Fruit fly (Drosophila melanogaster) whole organism, embryonic: ENCODE results near the gene Coa8.

ENCODE experiments used
- Bteb2 ChIP-seq: fragments of 200-800 bp; sonication (Bioruptor generic); optimal IDR thresholded peaks from 2 replicates; lab custom pipeline; 2016; ENCODE audit warnings: missing biosample characterization, missing genetic modification characterization
- CG10209 ChIP-seq: fragments of 200-800 bp; sonication (Bioruptor generic); optimal IDR thresholded peaks from 3 replicates; lab custom pipeline; 2017; ENCODE audit warnings: missing biosample characterization, mild to moderate bottlenecking, missing genetic modification characterization, missing genetic modification reagents
- CG10267 ChIP-seq: fragments of 200-800 bp; sonication (Bioruptor generic); optimal IDR thresholded peaks from 2 replicates; lab custom pipeline; 2018; ENCODE audit warnings: missing biosample characterization, mild to moderate bottlenecking, missing genetic modification characterization, moderate library complexity
- CG10431 ChIP-seq: fragments of 200-800 bp; sonication (Bioruptor generic); optimal IDR thresholded peaks from 3 replicates; lab custom pipeline; 2018; ENCODE audit warnings: missing biosample characterization, mild to moderate bottlenecking, missing genetic modification characterization
- CG11093 ChIP-seq: fragments of 200-800 bp; sonication (Bioruptor generic); IDR thresholded peaks from 3 replicates; pipeline ENCODE4 v1.3.6; 2022; ENCODE audit warnings: missing biosample characterization, missing genetic modification characterization
- CG11456 ChIP-seq: fragments of 200-800 bp; sonication (Bioruptor generic); IDR thresholded peaks from 3 replicates; pipeline ENCODE4 v1.3.6; 2022; ENCODE audit warnings: missing biosample characterization, missing genetic modification characterization
- CG11696 ChIP-seq: fragments of 200-800 bp; sonication (Bioruptor generic); IDR thresholded peaks from 2 replicates; pipeline ENCODE4 v1.3.6; 2022; ENCODE audit warnings: missing biosample characterization, missing genetic modification characterization
- CG1233 ChIP-seq: fragments of 200-800 bp; sonication (Bioruptor generic); optimal IDR thresholded peaks from 4 replicates; lab custom pipeline; 2018; ENCODE audit warnings: missing biosample characterization, mild to moderate bottlenecking, missing genetic modification characterization
- CG14014 ChIP-seq: fragments of 200-800 bp; sonication (Bioruptor generic); IDR thresholded peaks from 2 replicates; pipeline ENCODE4 v1.3.6; 2022; ENCODE audit warnings: missing biosample characterization, missing genetic modification characterization
- CG15073 ChIP-seq: fragments of 200-800 bp; sonication (Bioruptor generic); optimal IDR thresholded peaks from 2 replicates; lab custom pipeline; 2016; ENCODE audit warnings: missing biosample characterization, missing genetic modification characterization
- CG17361 ChIP-seq: fragments of 200-800 bp; sonication (Bioruptor generic); IDR thresholded peaks from 3 replicates; pipeline ENCODE4 v1.3.6; 2022; ENCODE audit warnings: missing biosample characterization, missing genetic modification characterization
- CG2120 ChIP-seq: fragments of 200-800 bp; sonication (Bioruptor generic); optimal IDR thresholded peaks from 3 replicates; lab custom pipeline; 2016; ENCODE audit warnings: missing biosample characterization, missing genetic modification characterization
- CG3281 ChIP-seq: fragments of 200-800 bp; sonication (Bioruptor generic); optimal IDR thresholded peaks from 3 replicates; lab custom pipeline; 2017; ENCODE audit warnings: missing biosample characterization, mild to moderate bottlenecking, missing genetic modification characterization
- CG4328 ChIP-seq: fragments of 200-800 bp; sonication (Bioruptor generic); optimal IDR thresholded peaks from 3 replicates; lab custom pipeline; 2017; ENCODE audit warnings: missing biosample characterization, missing genetic modification reagents, missing genetic modification characterization
- CG6654 ChIP-seq: fragments of 200-800 bp; sonication (Bioruptor generic); optimal IDR thresholded peaks from 2 replicates; lab custom pipeline; 2017; ENCODE audit warnings: missing biosample characterization, mild to moderate bottlenecking, missing genetic modification characterization
- CG6854 ChIP-seq: fragments of 200-800 bp; sonication (Bioruptor generic); optimal IDR thresholded peaks from 3 replicates; lab custom pipeline; 2017; ENCODE audit warnings: missing biosample characterization, mild to moderate bottlenecking, missing genetic modification characterization
- CG7357 ChIP-seq: fragments of 200-800 bp; sonication (Bioruptor generic); IDR thresholded peaks from 3 replicates; pipeline ENCODE4 v1.3.6; 2022; ENCODE audit warnings: missing biosample characterization, missing genetic modification characterization
- CG7372 ChIP-seq: fragments of 200-800 bp; sonication (Bioruptor generic); IDR thresholded peaks from 2 replicates; pipeline ENCODE4 v1.3.6; 2022; ENCODE audit warnings: missing biosample characterization, missing genetic modification characterization
- CG8765 ChIP-seq: fragments of 200-800 bp; sonication (Bioruptor generic); IDR thresholded peaks from 2 replicates; pipeline ENCODE4 v1.3.6; 2022; ENCODE audit warnings: missing biosample characterization, missing genetic modification characterization
- CTCF ChIP-seq: fragments of 200-800 bp; sonication (Bioruptor generic); optimal IDR thresholded peaks from 2 replicates; lab custom pipeline; 2017; ENCODE audit warnings: missing biosample characterization, mild to moderate bottlenecking, missing genetic modification characterization, moderate library complexity
- Camta ChIP-seq: fragments of 200-800 bp; sonication (Bioruptor generic); optimal IDR thresholded peaks from 2 replicates; lab custom pipeline; 2016; ENCODE audit warnings: missing biosample characterization, missing genetic modification characterization
- Dbx ChIP-seq: fragments of 200-800 bp; sonication (Bioruptor generic); IDR thresholded peaks from 3 replicates; pipeline ENCODE4 v1.3.6; 2022; ENCODE audit warnings: missing biosample characterization, missing genetic modification characterization
- Dip3 ChIP-seq: fragments of 200-800 bp; sonication (Bioruptor generic); optimal IDR thresholded peaks from 3 replicates; lab custom pipeline; 2016; ENCODE audit warnings: missing biosample characterization, missing genetic modification characterization
- Elba2 ChIP-seq: fragments of 200-800 bp; sonication (Bioruptor generic); optimal IDR thresholded peaks from 3 replicates; lab custom pipeline; 2016; ENCODE audit warnings: missing biosample characterization, missing genetic modification characterization
- Ets97D ChIP-seq: fragments of 200-800 bp; sonication (Bioruptor generic); optimal IDR thresholded peaks from 3 replicates; lab custom pipeline; 2016; ENCODE audit warnings: missing biosample characterization, missing genetic modification characterization
- Gug ChIP-seq: fragments of 200-800 bp; sonication (Bioruptor generic); IDR thresholded peaks from 4 replicates; pipeline ENCODE4 v1.3.6; 2022; ENCODE audit warnings: missing biosample characterization, missing genetic modification characterization
- H15 ChIP-seq: fragments of 200-800 bp; sonication (Bioruptor generic); IDR thresholded peaks from 3 replicates; pipeline ENCODE4 v1.3.6; 2022; ENCODE audit warnings: missing biosample characterization, missing genetic modification characterization
- Nf-YA ChIP-seq: fragments of 200-800 bp; sonication (Bioruptor generic); IDR thresholded peaks from 2 replicates; pipeline ENCODE4 v1.3.6; 2022; ENCODE audit warnings: missing biosample characterization, missing genetic modification characterization
- Nf-YC ChIP-seq: fragments of 200-800 bp; optimal IDR thresholded peaks from 3 replicates; lab custom pipeline; 2019; ENCODE audit warnings: missing biosample characterization, mild to moderate bottlenecking, missing genetic modification characterization, moderate library complexity
- Oaz ChIP-seq: fragments of 200-800 bp; sonication (Bioruptor generic); IDR thresholded peaks from 2 replicates; pipeline ENCODE4 v1.3.6; 2022; ENCODE audit warnings: missing biosample characterization, missing genetic modification characterization
- Rx ChIP-seq: fragments of 200-800 bp; sonication (Bioruptor generic); IDR thresholded peaks from 2 replicates; pipeline ENCODE4 v1.3.6; 2022; ENCODE audit warnings: missing biosample characterization, missing genetic modification characterization
- YL-1 ChIP-seq: fragments of 200-800 bp; sonication (Bioruptor generic); optimal IDR thresholded peaks from 3 replicates; lab custom pipeline; 2017; ENCODE audit warnings: missing biosample characterization, mild to moderate bottlenecking, missing genetic modification characterization
- bbx ChIP-seq: fragments of 200-800 bp; sonication (Bioruptor generic); IDR thresholded peaks from 2 replicates; pipeline ENCODE4 v1.3.6; 2022; ENCODE audit warnings: missing biosample characterization, missing genetic modification characterization; ENCODE audit not compliant: partially characterized antibody
- bsh ChIP-seq, 2 experiments: fragments of 200-800 bp; sonication (Bioruptor generic); optimal IDR thresholded peaks; 2 replicates each; lab custom pipeline; 2017 to 2018; ENCODE audit warnings: mild to moderate bottlenecking in 2 of 2, missing biosample characterization in 2 of 2, missing genetic modification characterization in 2 of 2, moderate library complexity in 1 of 2
- corto ChIP-seq: fragments of 200-800 bp; sonication (Bioruptor generic); optimal IDR thresholded peaks from 2 replicates; lab custom pipeline; 2016; ENCODE audit warnings: missing biosample characterization, mild to moderate bottlenecking, missing genetic modification characterization, moderate library complexity
- crol ChIP-seq: fragments of 200-800 bp; sonication (Bioruptor generic); IDR thresholded peaks from 2 replicates; pipeline ENCODE4 v1.3.6; 2022; ENCODE audit warnings: missing biosample characterization, missing genetic modification characterization
- crp ChIP-seq, 2 experiments: fragments of 200-800 bp; sonication (Bioruptor generic); optimal IDR thresholded peaks; 2 replicates in 1 of 2; 3 replicates in 1 of 2; lab custom pipeline; 2017; ENCODE audit warnings: missing biosample characterization in 2 of 2, missing genetic modification characterization in 2 of 2, mild to moderate bottlenecking in 1 of 2, moderate library complexity in 1 of 2
- dpn ChIP-seq, 2 experiments: fragments of 200-800 bp; sonication (Bioruptor generic); optimal IDR thresholded peaks; 3 replicates each; lab custom pipeline; 2016; ENCODE audit warnings: missing biosample characterization in 2 of 2, missing genetic modification characterization in 2 of 2
- emc ChIP-seq: fragments of 200-800 bp; sonication (Bioruptor generic); optimal IDR thresholded peaks from 2 replicates; lab custom pipeline; 2016; ENCODE audit warnings: missing biosample characterization, missing genetic modification characterization
- en ChIP-seq: fragments of 200-800 bp; sonication (Bioruptor generic); optimal IDR thresholded peaks from 2 replicates; lab custom pipeline; 2016; ENCODE audit warnings: missing biosample characterization, missing genetic modification characterization
- eve ChIP-seq, 2 experiments: fragments of >200 bp; optimal IDR thresholded peaks; 2 replicates each; lab custom pipeline; 2017; ENCODE audit warnings: missing biosample characterization in 2 of 2, missing genetic modification characterization in 2 of 2
- fd64A ChIP-seq: fragments of 200-800 bp; sonication (Bioruptor generic); optimal IDR thresholded peaks from 3 replicates; lab custom pipeline; 2018; ENCODE audit warnings: missing biosample characterization, mild to moderate bottlenecking, missing genetic modification characterization
- fd96Cb ChIP-seq: fragments of 200-800 bp; sonication (Bioruptor generic); optimal IDR thresholded peaks from 2 replicates; lab custom pipeline; 2018; ENCODE audit warnings: missing biosample characterization, mild to moderate bottlenecking, missing genetic modification characterization, moderate library complexity
- jing ChIP-seq: fragments of 200-800 bp; sonication (Bioruptor generic); optimal IDR thresholded peaks from 2 replicates; lab custom pipeline; 2018; ENCODE audit warnings: missing biosample characterization, mild to moderate bottlenecking, missing genetic modification characterization
- kah ChIP-seq: fragments of 200-800 bp; sonication (Bioruptor generic); optimal IDR thresholded peaks from 2 replicates; lab custom pipeline; 2018; ENCODE audit warnings: missing biosample characterization, mild to moderate bottlenecking, missing genetic modification characterization
- lab ChIP-seq: fragments of 200-800 bp; sonication (Bioruptor generic); optimal IDR thresholded peaks from 3 replicates; lab custom pipeline; 2017; ENCODE audit warnings: missing biosample characterization, missing genetic modification characterization, mild to moderate bottlenecking, moderate library complexity, missing genetic modification reagents
- lbe ChIP-seq: fragments of 200-800 bp; sonication (Bioruptor generic); optimal IDR thresholded peaks from 2 replicates; lab custom pipeline; 2016; ENCODE audit warnings: missing biosample characterization, mild to moderate bottlenecking, missing genetic modification characterization
- mld ChIP-seq: fragments of 200-800 bp; sonication (Bioruptor generic); IDR thresholded peaks from 3 replicates; pipeline ENCODE4 v1.3.6; 2022; ENCODE audit warnings: missing biosample characterization, missing genetic modification characterization; ENCODE audit not compliant: partially characterized antibody
- tll ChIP-seq, 2 experiments: fragments of 200-800 bp in 1 of 2; fragments of >200 bp in 1 of 2; sonication (Bioruptor generic) in 1 of 2; optimal IDR thresholded peaks; 2 replicates each; lab custom pipeline; 2017 to 2019; ENCODE audit warnings: missing biosample characterization in 2 of 2, missing genetic modification characterization in 2 of 2, mild to moderate bottlenecking in 1 of 2, moderate library complexity in 1 of 2
- trh ChIP-seq: fragments of 200-800 bp; sonication (Bioruptor generic); optimal IDR thresholded peaks from 2 replicates; lab custom pipeline; 2016; ENCODE audit warnings: missing biosample characterization, missing genetic modification characterization
- zf30C ChIP-seq: fragments of 200-800 bp; sonication (Bioruptor generic); optimal IDR thresholded peaks from 3 replicates; lab custom pipeline; 2018; ENCODE audit warnings: missing biosample characterization, mild to moderate bottlenecking, missing genetic modification characterization

Gene Coa8

DNA sequence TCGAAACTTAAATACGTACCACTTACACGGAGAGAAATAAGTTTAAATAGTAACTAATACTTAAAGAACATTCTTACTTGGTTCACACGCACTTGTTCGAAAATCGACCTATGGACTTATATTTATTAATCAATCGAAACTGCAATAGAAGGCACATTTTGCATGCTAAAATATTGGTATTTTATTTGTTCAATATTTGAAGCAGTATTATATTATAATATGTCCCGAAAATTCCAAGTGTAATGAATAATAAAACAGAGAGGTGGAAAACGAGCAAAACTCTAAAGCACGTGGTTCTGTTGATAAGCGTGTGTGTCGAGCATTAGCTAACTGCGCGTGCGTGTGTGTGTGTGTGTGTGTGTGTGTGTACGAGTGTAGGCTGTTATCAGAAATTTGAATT lies 30.2 kb upstream of the Coa8 start (continued):
- TF ChIP-seq CG6654 (GFP tag; lab: Kevin White, UChicago): peak; percentile 45
- no peak for TF ChIP-seq tll (GFP tag; optimal IDR thresholded peaks at IDR 0.05; lab: Kevin White, UChicago)
- TF ChIP-seq CG4328 (GFP tag; lab: Kevin White, UChicago): peak; percentile 82
- peak; percentile 22 for TF ChIP-seq lbe (GFP tag; lab: Kevin White, UChicago)
- no peak; the same call in 1 of the 2 replicates for TF ChIP-seq crol (GFP tag; lab: Robert Waterston, UW)
- no peak for TF ChIP-seq CG8765 (GFP tag; lab: Robert Waterston, UW)
- TF ChIP-seq CG10267: peak; percentile 76
- TF ChIP-seq lab (GFP tag; lab: Kevin White, UChicago): peak; percentile 97
- peak; percentile 82 for TF ChIP-seq CG17361
- peak; percentile 35 for TF ChIP-seq Ets97D (GFP tag; lab: Kevin White, UChicago)
- TF ChIP-seq jing (GFP tag; lab: Kevin White, UChicago): peak; percentile 70
- peak; percentile 85 for TF ChIP-seq zf30C (GFP tag; lab: Kevin White, UChicago)
- peak; percentile 43 for TF ChIP-seq emc
- TF ChIP-seq trh (GFP tag; lab: Kevin White, UChicago): peak; percentile 19
- TF ChIP-seq CG11696 (GFP tag; lab: Robert Waterston, UW): peak; percentile 30; the same call in 1 of the 2 replicates
- TF ChIP-seq CG2120 (GFP tag; lab: Kevin White, UChicago): peak; percentile 95
- TF ChIP-seq eve (GFP tag; optimal IDR thresholded peaks at IDR 0.05; lab: Kevin White, UChicago): peak in 1 of 2 experiments; percentile 89
- peak; percentile 53; the same call in 1 of the 3 replicates for TF ChIP-seq H15 (GFP tag; lab: Robert Waterston, UW)
- TF ChIP-seq CG14014: peak; percentile 77
- TF ChIP-seq Bteb2 (GFP tag; lab: Kevin White, UChicago): peak; percentile 82
- no peak for TF ChIP-seq CG15073 (GFP tag; lab: Kevin White, UChicago)
- TF ChIP-seq kah (GFP tag; lab: Kevin White, UChicago): peak; percentile 48
- TF ChIP-seq Dbx: peak; percentile 85
- TF ChIP-seq Dip3 (GFP tag; lab: Kevin White, UChicago): peak; percentile 84
- peak; percentile 48 for TF ChIP-seq en (GFP tag; lab: Kevin White, UChicago)
- TF ChIP-seq corto: peak; percentile 26
- peak; percentile 57 for TF ChIP-seq YL-1 (GFP tag; lab: Kevin White, UChicago)
- no peak for TF ChIP-seq bbx (GFP tag; lab: Robert Waterston, UW)
- peak; percentile 66 for TF ChIP-seq Nf-YC (tag; lab: Kevin White, UChicago)
- peak; percentile 27; the same call in 1 of the 2 replicates for TF ChIP-seq Rx (GFP tag; lab: Robert Waterston, UW)
- TF ChIP-seq Gug: peak; percentile 72; the same call in 3 of the 4 replicates
- TF ChIP-seq bsh (GFP tag; optimal IDR thresholded peaks at IDR 0.05; lab: Kevin White, UChicago): peak in 1 of 2 experiments; percentile 82
- peak; percentile 87 for TF ChIP-seq CG6854 (GFP tag; lab: Kevin White, UChicago)
- peak in 1 of 2 experiments; percentile 20 for TF ChIP-seq crp (GFP tag; optimal IDR thresholded peaks at IDR 0.05; lab: Kevin White, UChicago)
- TF ChIP-seq dpn (GFP tag; optimal IDR thresholded peaks at IDR 0.05; lab: Kevin White, UChicago): peak; percentile 82 to 86
- TF ChIP-seq mld: no peak
- TF ChIP-seq CG3281: peak; percentile 94
- TF ChIP-seq CG11093: no peak
- TF ChIP-seq CG7372 (GFP tag; lab: Robert Waterston, UW): peak; percentile 77
- no peak for TF ChIP-seq CG10431 (GFP tag; lab: Kevin White, UChicago)
- TF ChIP-seq Elba2 (GFP tag; lab: Kevin White, UChicago): no peak
- peak; percentile 85 for TF ChIP-seq CG10209 (GFP tag; lab: Kevin White, UChicago)
- TF ChIP-seq fd64A (GFP tag; lab: Kevin White, UChicago): peak; percentile 56
- peak; percentile 73 for TF ChIP-seq fd96Cb (tag; lab: Kevin White, UChicago)
- peak; percentile 86 for TF ChIP-seq CG1233 (GFP tag; lab: Kevin White, UChicago)
- TF ChIP-seq CG7357 (GFP tag; lab: Robert Waterston, UW): peak; percentile 65; the same call in 2 of the 3 replicates
- peak; percentile 36 for TF ChIP-seq CTCF (GFP tag; lab: Kevin White, UChicago)
- TF ChIP-seq Nf-YA (GFP tag; lab: Robert Waterston, UW): no peak
- TF ChIP-seq Oaz (GFP tag; lab: Robert Waterston, UW): peak; percentile 56
- peak; percentile 83 for TF ChIP-seq CG11456 (GFP tag; lab: Robert Waterston, UW)
- peak; percentile 47 for TF ChIP-seq Camta
